Worm (Caenorhabditis elegans) whole organism, L3 larva: ENCODE data around the gene dnj-5.

Source experiments
- aly-2 ChIP-seq: fragments of 150-350 bp; optimal IDR thresholded peaks from 2 replicates; lab custom pipeline; 2014; ENCODE audit warnings: missing biosample characterization, missing genetic modification characterization
- ama-1 ChIP-seq: fragments of 150-350 bp; optimal IDR thresholded peaks from 2 replicates; lab custom pipeline; 2018
- ceh-28 ChIP-seq: fragments of 150-350 bp; optimal IDR thresholded peaks from 2 replicates; lab custom pipeline; 2014; ENCODE audit warnings: missing biosample characterization, missing genetic modification reagents, missing genetic modification characterization
- ceh-9 ChIP-seq: sonication (generic microtip); optimal IDR thresholded peaks from 2 replicates; lab custom pipeline; 2018; ENCODE audit warnings: missing biosample characterization, missing genetic modification characterization
- elt-1 ChIP-seq: fragments of 150-350 bp; optimal IDR thresholded peaks from 2 replicates; lab custom pipeline; 2014; ENCODE audit warnings: missing biosample characterization, missing genetic modification characterization
- elt-3 ChIP-seq, 3 experiments: fragments of 150-350 bp in 1 of 3; sonication (generic microtip) in 2 of 3; optimal IDR thresholded peaks; 2 replicates in 2 of 3; 4 replicates in 1 of 3; lab custom pipeline; 2014 to 2017; ENCODE audit warnings: missing biosample characterization in 3 of 3, missing genetic modification characterization in 3 of 3
- fos-1 ChIP-seq: fragments of 150-350 bp; optimal IDR thresholded peaks from 2 replicates; lab custom pipeline; 2014; ENCODE audit warnings: missing biosample characterization, missing genetic modification characterization
- lin-39 ChIP-seq: fragments of 150-350 bp; optimal IDR thresholded peaks from 2 replicates; lab custom pipeline; 2018; ENCODE audit warnings: missing biosample characterization, missing genetic modification reagents, missing genetic modification characterization
- nhr-11 ChIP-seq: fragments of 150-350 bp; optimal IDR thresholded peaks from 2 replicates; lab custom pipeline; 2014; ENCODE audit warnings: missing biosample characterization, missing genetic modification characterization
- nhr-237 ChIP-seq: fragments of 150-350 bp; optimal IDR thresholded peaks from 2 replicates; lab custom pipeline; 2014; ENCODE audit warnings: missing biosample characterization, missing genetic modification characterization
- nhr-25 ChIP-seq: sonication (generic microtip); optimal IDR thresholded peaks from 2 replicates; lab custom pipeline; 2017; ENCODE audit warnings: missing biosample characterization, missing genetic modification characterization
- nhr-67 ChIP-seq: fragments of 150-350 bp; optimal IDR thresholded peaks from 2 replicates; lab custom pipeline; 2014; ENCODE audit warnings: missing biosample characterization, missing genetic modification characterization
- nhr-76 ChIP-seq: fragments of 150-350 bp; sonication (generic microtip); optimal IDR thresholded peaks from 5 replicates; lab custom pipeline; 2014; ENCODE audit warnings: missing biosample characterization, missing genetic modification characterization
- pha-4 ChIP-seq: fragments of 150-350 bp; optimal IDR thresholded peaks from 2 replicates; lab custom pipeline; 2014; ENCODE audit warnings: missing biosample characterization, missing genetic modification reagents, missing genetic modification characterization

ce11 chrII:6851938-6852337 is 6.2 kb downstream of the dnj-5 start, which contains the start of gene C04A2.15:
- TF ChIP-seq ceh-9 (tag; lab: Kevin White, UChicago) = no peak
- no peak for TF ChIP-seq elt-3 (tag; optimal IDR thresholded peaks at IDR 0.05; lab: Kevin White, UChicago)
- TF ChIP-seq pha-4 (tag; lab: Kevin White, UChicago) = peak; percentile 93
- no peak for TF ChIP-seq nhr-237
- no peak for TF ChIP-seq nhr-67 (tag; lab: Kevin White, UChicago)
- no peak for TF ChIP-seq fos-1
- TF ChIP-seq elt-1 (tag; lab: Kevin White, UChicago) = no peak
- no peak for TF ChIP-seq nhr-25 (tag; lab: Kevin White, UChicago)
- no peak for TF ChIP-seq ceh-28
- TF ChIP-seq lin-39 = no peak
- TF ChIP-seq nhr-11 = no peak
- TF ChIP-seq ama-1 (lab: Kevin White, UChicago) = no peak
- TF ChIP-seq nhr-76 = no peak
- no peak for TF ChIP-seq aly-2
